Fruit fly (Drosophila melanogaster): ENCODE results near the gene Akap200.
A peak's percentile ranks its signal among the peaks of the same experiment; 100 is the strongest.

Akap200 gene

DNA sequence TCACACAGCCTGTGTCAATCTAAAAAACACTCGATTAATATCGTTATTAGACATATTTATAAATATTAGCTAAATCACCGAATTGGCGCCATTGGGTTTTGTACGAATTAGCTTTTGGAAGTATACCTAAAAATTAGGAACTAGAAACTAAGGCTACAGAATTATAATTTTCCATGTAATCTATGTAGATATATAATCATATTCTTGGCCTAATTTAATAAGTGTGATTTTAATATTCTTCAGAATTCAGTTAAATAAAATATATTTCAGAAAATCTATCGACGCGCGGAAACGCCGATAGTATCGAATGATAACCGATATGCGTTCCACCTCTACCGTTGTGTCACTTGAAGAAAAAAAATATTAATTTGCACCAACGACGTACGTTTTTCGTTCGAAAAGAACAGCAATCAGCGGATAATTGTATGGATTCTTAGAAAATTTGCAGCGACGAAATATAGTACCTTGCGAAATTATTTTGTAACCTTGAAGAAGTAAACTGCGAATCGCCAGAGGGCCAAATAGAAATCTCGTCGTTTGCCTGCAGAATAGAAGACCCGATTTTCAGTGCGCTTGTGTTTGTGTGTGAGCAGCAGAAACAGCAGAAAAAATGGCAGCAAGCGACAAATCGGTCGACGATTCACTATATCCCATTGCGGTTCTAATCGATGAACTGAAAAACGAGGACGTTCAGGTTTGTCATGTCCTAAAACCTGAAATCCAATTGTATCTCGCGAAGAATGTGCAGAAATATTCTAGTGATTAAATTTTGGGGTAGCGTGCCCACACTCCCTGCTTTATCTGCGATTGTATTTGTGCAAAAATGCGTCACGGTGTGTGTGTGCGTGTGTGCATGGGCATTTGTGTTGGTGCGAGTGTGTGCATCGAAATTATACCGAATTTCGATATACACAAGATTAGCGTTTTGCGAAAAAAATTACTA, 49.5 kb upstream of the Akap200 start, which contains the start of gene Pp2A-29B (continued):
- no peak for TF ChIP-seq sr (GFP tag; IDR thresholded peaks at IDR 0.05)
- peak; percentile 37 for TF ChIP-seq CG15479 (GFP tag; optimal IDR thresholded peaks at IDR 0.05)
- peak; percentile 93 for TF ChIP-seq sqz (GFP tag; optimal IDR thresholded peaks at IDR 0.05)
- no peak for TF ChIP-seq Trl (optimal IDR thresholded peaks at IDR 0.05)
- peak; percentile 3 for TF ChIP-seq Trl (GFP tag; optimal IDR thresholded peaks at IDR 0.05)
- no peak for TF ChIP-seq Blimp-1 (GFP tag; optimal IDR thresholded peaks at IDR 0.05)
- peak; percentile 40 for TF ChIP-seq CG13775 (GFP tag; optimal IDR thresholded peaks at IDR 0.05)
- TF ChIP-seq ems (GFP tag; optimal IDR thresholded peaks at IDR 0.05): no peak
- peak; percentile 51 for TF ChIP-seq Hr3 (GFP tag; optimal IDR thresholded peaks at IDR 0.05)
- TF ChIP-seq vnd (GFP tag; IDR thresholded peaks at IDR 0.05; ENCODE audit: partially characterized antibody): peak; percentile 100
- TF ChIP-seq gem (tag; optimal IDR thresholded peaks at IDR 0.05): peak; percentile 48
- TF ChIP-seq CG31224 (GFP tag; IDR thresholded peaks at IDR 0.05): no peak
- TF ChIP-seq chinmo (GFP tag; IDR thresholded peaks at IDR 0.05; ENCODE audit: partially characterized antibody): peak; percentile 93; the same call in 3 of the 4 replicates
- peak; percentile 65 for TF ChIP-seq CG9932 (GFP tag; IDR thresholded peaks at IDR 0.05)
- TF ChIP-seq nau (GFP tag; optimal IDR thresholded peaks at IDR 0.05): no peak
- no peak for TF ChIP-seq Fer1 (GFP tag; optimal IDR thresholded peaks at IDR 0.05)
- peak; percentile 100 for TF ChIP-seq Dll (GFP tag; IDR thresholded peaks at IDR 0.05; ENCODE audit: partially characterized antibody)
- no peak for TF ChIP-seq CG2202 (tag; optimal IDR thresholded peaks at IDR 0.05)
- peak; percentile 21 for TF ChIP-seq CG34376 (GFP tag; optimal IDR thresholded peaks at IDR 0.05)
- no peak for TF ChIP-seq odd (GFP tag; optimal IDR thresholded peaks at IDR 0.05)
- TF ChIP-seq nerfin-1 (tag; optimal IDR thresholded peaks at IDR 0.05): peak; percentile 100
- peak; percentile 89 for TF ChIP-seq CG11560 (tag; IDR thresholded peaks at IDR 0.05)
- no peak for TF ChIP-seq CG9215 (GFP tag; IDR thresholded peaks at IDR 0.05)
- TF ChIP-seq CG8478 (optimal IDR thresholded peaks at IDR 0.05): peak; percentile 84
- no peak for TF ChIP-seq ash1 (GFP tag; optimal IDR thresholded peaks at IDR 0.05)
- no peak for TF ChIP-seq Hmx (GFP tag; optimal IDR thresholded peaks at IDR 0.05)
- no peak for TF ChIP-seq bsh (GFP tag; optimal IDR thresholded peaks at IDR 0.05)
- TF ChIP-seq CG17361 (GFP tag; IDR thresholded peaks at IDR 0.05): peak; percentile 67; the same call in 2 of the 3 replicates
- TF ChIP-seq Stat92E (GFP tag; optimal IDR thresholded peaks at IDR 0.05): peak in 1 of 3 experiments; percentile 14
- TF ChIP-seq stwl (tag; optimal IDR thresholded peaks at IDR 0.05): peak; percentile 51
- no peak for TF ChIP-seq Meics (GFP tag; optimal IDR thresholded peaks at IDR 0.05)
- TF ChIP-seq CG10274 (GFP tag; optimal IDR thresholded peaks at IDR 0.05): no peak
- TF ChIP-seq vvl (GFP tag; IDR thresholded peaks at IDR 0.05): 0 out of 2 replicates have a peak, but pooled peaks have one; percentile 11
- TF ChIP-seq ab (GFP tag; optimal IDR thresholded peaks at IDR 0.05): no peak
- peak; percentile 8; the same call in 1 of the 4 replicates for TF ChIP-seq Gug (GFP tag; IDR thresholded peaks at IDR 0.05)
- no peak for TF ChIP-seq CG1024 (GFP tag; IDR thresholded peaks at IDR 0.05)
- TF ChIP-seq CG3281 (GFP tag; optimal IDR thresholded peaks at IDR 0.05): no peak
- no peak for TF ChIP-seq CG17328 (GFP tag; IDR thresholded peaks at IDR 0.05)
- TF ChIP-seq Ada2b (GFP tag; IDR thresholded peaks at IDR 0.05): no peak
- TF ChIP-seq CG10321 (GFP tag; IDR thresholded peaks at IDR 0.05): no peak
- TF ChIP-seq zen2 (GFP tag; IDR thresholded peaks at IDR 0.05; ENCODE audit: partially characterized antibody): peak; percentile 98
- no peak for TF ChIP-seq CG43689 (GFP tag; IDR thresholded peaks at IDR 0.05)
- no peak for TF ChIP-seq CG7786 (GFP tag; optimal IDR thresholded peaks at IDR 0.05)
- TF ChIP-seq Pdp1 (GFP tag; optimal IDR thresholded peaks at IDR 0.05): peak in 1 of 2 experiments; percentile 74
- no peak for TF ChIP-seq NK7.1 (GFP tag; optimal IDR thresholded peaks at IDR 0.05)
- no peak for TF ChIP-seq otp (GFP tag; IDR thresholded peaks at IDR 0.05)
- no peak for TF ChIP-seq CG8281 (tag; optimal IDR thresholded peaks at IDR 0.05)
- TF ChIP-seq CG3163 (GFP tag; optimal IDR thresholded peaks at IDR 0.05): no peak

Measured in whole organism, embryonic.